Fruit fly (Drosophila melanogaster) whole organism, embryonic: Measurements from ENCODE around the gene CG15044.

Source experiments
- B-H1 ChIP-seq: fragments of 200-800 bp; sonication (Bioruptor generic); IDR thresholded peaks from 3 replicates; pipeline ENCODE4 v1.3.6; 2022; ENCODE audit warnings: missing biosample characterization, missing genetic modification characterization
- Bgb ChIP-seq: fragments of 200-800 bp; sonication (Bioruptor generic); IDR thresholded peaks from 2 replicates; pipeline ENCODE4 v1.3.6; 2022; ENCODE audit warnings: missing biosample characterization, missing genetic modification characterization; ENCODE audit not compliant: partially characterized antibody
- CG10209 ChIP-seq: fragments of 200-800 bp; sonication (Bioruptor generic); optimal IDR thresholded peaks from 3 replicates; lab custom pipeline; 2017; ENCODE audit warnings: missing biosample characterization, mild to moderate bottlenecking, missing genetic modification characterization, missing genetic modification reagents
- CG10321 ChIP-seq: fragments of 200-800 bp; sonication (Bioruptor generic); IDR thresholded peaks from 2 replicates; pipeline ENCODE4 v1.3.6; 2022; ENCODE audit warnings: missing biosample characterization, missing genetic modification characterization
- CG10366 ChIP-seq: fragments of 200-800 bp; sonication (Bioruptor generic); IDR thresholded peaks from 2 replicates; pipeline ENCODE4 v1.3.6; 2022; ENCODE audit warnings: missing biosample characterization, missing genetic modification characterization
- CG12155 ChIP-seq: fragments of 200-800 bp; sonication (Bioruptor generic); optimal IDR thresholded peaks from 3 replicates; lab custom pipeline; 2016; ENCODE audit warnings: missing biosample characterization, missing genetic modification characterization
- CG13296 ChIP-seq: fragments of 200-800 bp; sonication (Bioruptor generic); optimal IDR thresholded peaks from 3 replicates; lab custom pipeline; 2018; ENCODE audit warnings: missing biosample characterization, mild to moderate bottlenecking, missing genetic modification characterization
- CG13424 ChIP-seq: fragments of 200-800 bp; sonication (Bioruptor generic); optimal IDR thresholded peaks from 2 replicates; lab custom pipeline; 2019; ENCODE audit warnings: missing biosample characterization, mild to moderate bottlenecking, missing genetic modification characterization, moderate library complexity
- CG13775 ChIP-seq: fragments of 200-800 bp; sonication (Bioruptor generic); optimal IDR thresholded peaks from 3 replicates; lab custom pipeline; 2017; ENCODE audit warnings: missing biosample characterization, mild to moderate bottlenecking, missing genetic modification characterization
- CG14860 ChIP-seq: fragments of 200-800 bp; sonication (Bioruptor generic); IDR thresholded peaks from 3 replicates; pipeline ENCODE4 v1.3.6; 2022; ENCODE audit warnings: missing biosample characterization, missing genetic modification characterization; ENCODE audit not compliant: partially characterized antibody
- CG15011 ChIP-seq: fragments of 200-800 bp; sonication (Bioruptor generic); optimal IDR thresholded peaks from 3 replicates; lab custom pipeline; 2018; ENCODE audit warnings: missing biosample characterization, mild to moderate bottlenecking, missing genetic modification characterization
- CG17829 ChIP-seq: fragments of 200-800 bp; optimal IDR thresholded peaks from 2 replicates; lab custom pipeline; 2019; ENCODE audit warnings: missing biosample characterization, mild to moderate bottlenecking, missing genetic modification characterization, moderate library complexity
- CG18262 ChIP-seq: fragments of 200-800 bp; optimal IDR thresholded peaks from 3 replicates; lab custom pipeline; 2019; ENCODE audit warnings: missing biosample characterization, mild to moderate bottlenecking, missing genetic modification characterization, moderate library complexity
- CG18599 ChIP-seq: fragments of 200-800 bp; sonication (Bioruptor generic); optimal IDR thresholded peaks from 3 replicates; lab custom pipeline; 2017; ENCODE audit warnings: missing biosample characterization, missing genetic modification characterization, mild to moderate bottlenecking, moderate library complexity, missing genetic modification reagents
- CG30431 ChIP-seq: fragments of 200-800 bp; sonication (Bioruptor generic); optimal IDR thresholded peaks from 2 replicates; lab custom pipeline; 2017; ENCODE audit warnings: missing biosample characterization, missing genetic modification characterization
- CG31224 ChIP-seq: fragments of 200-800 bp; sonication (Bioruptor generic); IDR thresholded peaks from 2 replicates; pipeline ENCODE4 v1.3.6; 2022; ENCODE audit warnings: missing biosample characterization, missing genetic modification characterization
- CG4854 ChIP-seq: fragments of 200-800 bp; sonication (Bioruptor generic); optimal IDR thresholded peaks from 2 replicates; lab custom pipeline; 2016; ENCODE audit warnings: missing biosample characterization, missing genetic modification characterization, inconsistent platforms
- CG5180 ChIP-seq: fragments of 200-800 bp; sonication (Bioruptor generic); optimal IDR thresholded peaks from 3 replicates; lab custom pipeline; 2017; ENCODE audit warnings: missing biosample characterization, missing genetic modification characterization, mild to moderate bottlenecking, moderate library complexity, missing genetic modification reagents
- CG7357 ChIP-seq: fragments of 200-800 bp; sonication (Bioruptor generic); IDR thresholded peaks from 3 replicates; pipeline ENCODE4 v1.3.6; 2022; ENCODE audit warnings: missing biosample characterization, missing genetic modification characterization
- CG7786 ChIP-seq: fragments of 200-800 bp; sonication (Bioruptor generic); optimal IDR thresholded peaks from 2 replicates; lab custom pipeline; 2016; ENCODE audit warnings: missing biosample characterization, missing genetic modification characterization
- CG8924 ChIP-seq: fragments of 200-800 bp; optimal IDR thresholded peaks from 3 replicates; lab custom pipeline; 2019; ENCODE audit warnings: missing biosample characterization, mild to moderate bottlenecking, missing genetic modification characterization, moderate library complexity
- CG9437 ChIP-seq: fragments of 200-800 bp; sonication (Bioruptor generic); optimal IDR thresholded peaks from 2 replicates; lab custom pipeline; 2018; ENCODE audit warnings: missing biosample characterization, mild to moderate bottlenecking, missing genetic modification characterization
- D ChIP-seq, 2 experiments: fragments of 200-800 bp in 1 of 2; fragments of >200 bp in 1 of 2; sonication (Bioruptor generic) in 1 of 2; optimal IDR thresholded peaks; 2 replicates in 1 of 2; 3 replicates in 1 of 2; lab custom pipeline; 2017; ENCODE audit warnings: mild to moderate bottlenecking in 1 of 2, missing biosample characterization in 1 of 2, missing genetic modification characterization in 1 of 2, missing genetic modification reagents in 1 of 2
- H15 ChIP-seq: fragments of 200-800 bp; sonication (Bioruptor generic); IDR thresholded peaks from 3 replicates; pipeline ENCODE4 v1.3.6; 2022; ENCODE audit warnings: missing biosample characterization, missing genetic modification characterization
- Hey ChIP-seq: fragments of 200-800 bp; sonication (Bioruptor generic); optimal IDR thresholded peaks from 3 replicates; lab custom pipeline; 2018; ENCODE audit warnings: missing biosample characterization, mild to moderate bottlenecking, missing genetic modification characterization
- Hsf ChIP-seq: fragments of 200-800 bp; sonication (Bioruptor generic); optimal IDR thresholded peaks from 3 replicates; lab custom pipeline; 2016; ENCODE audit warnings: missing biosample characterization, missing genetic modification characterization
- Jarid2 ChIP-seq: fragments of 200-800 bp; sonication (Bioruptor generic); optimal IDR thresholded peaks from 3 replicates; lab custom pipeline; 2017; ENCODE audit warnings: mild to moderate bottlenecking, missing biosample characterization, missing genetic modification reagents, missing genetic modification characterization
- Lhr ChIP-seq: fragments of 200-800 bp; sonication (Bioruptor generic); optimal IDR thresholded peaks from 3 replicates; lab custom pipeline; 2017; ENCODE audit warnings: mild to moderate bottlenecking, missing biosample characterization, missing genetic modification reagents, missing genetic modification characterization
- PHDP ChIP-seq: fragments of 200-800 bp; sonication (Bioruptor generic); optimal IDR thresholded peaks from 3 replicates; lab custom pipeline; 2018; ENCODE audit warnings: missing biosample characterization, mild to moderate bottlenecking, missing genetic modification characterization, moderate library complexity
- Ravus ChIP-seq: fragments of 200-800 bp; sonication (Bioruptor generic); IDR thresholded peaks from 2 replicates; pipeline ENCODE4 v1.3.6; 2022; ENCODE audit warnings: missing biosample characterization, missing genetic modification characterization
- Rfx ChIP-seq: fragments of 200-800 bp; sonication (Bioruptor generic); IDR thresholded peaks from 2 replicates; pipeline ENCODE4 v1.3.6; 2022; ENCODE audit warnings: missing biosample characterization, missing genetic modification characterization
- Sox102F ChIP-seq: fragments of 200-800 bp; sonication (Bioruptor generic); optimal IDR thresholded peaks from 2 replicates; lab custom pipeline; 2018; ENCODE audit warnings: missing biosample characterization, mild to moderate bottlenecking, missing genetic modification characterization, moderate library complexity
- caup ChIP-seq: fragments of 200-800 bp; sonication (Bioruptor generic); optimal IDR thresholded peaks from 3 replicates; lab custom pipeline; 2017; ENCODE audit warnings: missing biosample characterization, mild to moderate bottlenecking, missing genetic modification characterization, moderate library complexity; ENCODE audit not compliant: severe bottlenecking
- danr ChIP-seq: fragments of 200-800 bp; sonication (Bioruptor generic); IDR thresholded peaks from 2 replicates; pipeline ENCODE4 v1.3.6; 2022; ENCODE audit warnings: missing biosample characterization, missing genetic modification characterization
- gcm ChIP-seq: fragments of 200-800 bp; sonication (Bioruptor generic); optimal IDR thresholded peaks from 2 replicates; lab custom pipeline; 2019; ENCODE audit warnings: missing biosample characterization, mild to moderate bottlenecking, missing genetic modification characterization, moderate library complexity
- lmd ChIP-seq: fragments of 200-800 bp; sonication (Bioruptor generic); IDR thresholded peaks from 2 replicates; pipeline ENCODE4 v1.3.6; 2022; ENCODE audit warnings: missing biosample characterization, missing genetic modification characterization
- odd ChIP-seq: fragments of 200-800 bp; sonication (Bioruptor generic); optimal IDR thresholded peaks from 2 replicates; lab custom pipeline; 2017; ENCODE audit warnings: missing biosample characterization, mild to moderate bottlenecking, missing genetic modification characterization
- phol ChIP-seq: fragments of 200-800 bp; sonication (Bioruptor generic); optimal IDR thresholded peaks from 3 replicates; lab custom pipeline; 2018; ENCODE audit warnings: missing biosample characterization, mild to moderate bottlenecking, missing genetic modification characterization, moderate library complexity
- prd ChIP-seq, 3 experiments: fragments of >200 bp in 2 of 3; fragments of 200-800 bp in 1 of 3; sonication (Bioruptor generic) in 1 of 3; optimal IDR thresholded peaks in 2 of 3; IDR thresholded peaks in 1 of 3; 2 replicates in 2 of 3; 3 replicates in 1 of 3; pipeline versions ENCODE4 v1.3.6 to Lab custom; 2017 to 2022; ENCODE audit warnings: missing biosample characterization in 1 of 3, missing genetic modification characterization in 1 of 3
- row ChIP-seq: fragments of 200-800 bp; sonication (Bioruptor generic); IDR thresholded peaks from 3 replicates; pipeline ENCODE4 v1.3.6; 2022; ENCODE audit warnings: missing biosample characterization, missing genetic modification characterization
- run ChIP-seq: fragments of 200-800 bp; sonication (Bioruptor generic); optimal IDR thresholded peaks from 3 replicates; lab custom pipeline; 2018; ENCODE audit warnings: missing biosample characterization, mild to moderate bottlenecking, missing genetic modification characterization
- schlank ChIP-seq: fragments of 200-800 bp; sonication (Bioruptor generic); optimal IDR thresholded peaks from 2 replicates; lab custom pipeline; 2018; ENCODE audit warnings: missing biosample characterization, mild to moderate bottlenecking, missing genetic modification characterization
- sqz ChIP-seq: fragments of 200-800 bp; sonication (Bioruptor generic); optimal IDR thresholded peaks from 3 replicates; lab custom pipeline; 2018; ENCODE audit warnings: missing biosample characterization, mild to moderate bottlenecking, missing genetic modification characterization
- vnd ChIP-seq: fragments of 200-800 bp; sonication (Bioruptor generic); IDR thresholded peaks from 3 replicates; pipeline ENCODE4 v1.3.6; 2022; ENCODE audit warnings: missing biosample characterization, missing genetic modification characterization; ENCODE audit not compliant: partially characterized antibody
- vvl ChIP-seq: fragments of 200-800 bp; sonication (Bioruptor generic); IDR thresholded peaks from 2 replicates; pipeline ENCODE4 v1.3.6; 2022; ENCODE audit warnings: missing biosample characterization, missing genetic modification characterization
- wek ChIP-seq: fragments of 200-800 bp; sonication (Bioruptor generic); optimal IDR thresholded peaks from 3 replicates; lab custom pipeline; 2018; ENCODE audit warnings: missing biosample characterization, mild to moderate bottlenecking, missing genetic modification characterization, moderate library complexity
- zen ChIP-seq: fragments of 200-800 bp; sonication (Bioruptor generic); optimal IDR thresholded peaks from 3 replicates; lab custom pipeline; 2018; ENCODE audit warnings: missing biosample characterization, mild to moderate bottlenecking, missing genetic modification characterization, moderate library complexity

CG15044 gene

dm6 chrX:18524594-18525266 lies 32.9 kb upstream of the CG15044 start (continued):
- TF ChIP-seq vvl (GFP tag; lab: Robert Waterston, UW) (peak; percentile 23; the same call in 1 of the 2 replicates), CG30431 (GFP tag; lab: Kevin White, UChicago) (peak; percentile 32), CG18262 (tag; lab: Kevin White, UChicago) (peak; percentile 82), H15 (GFP tag; lab: Robert Waterston, UW) (no peak), CG8924 (tag; lab: Kevin White, UChicago) (peak; percentile 57), D (optimal IDR thresholded peaks at IDR 0.05; lab: Kevin White, UChicago) (no peak), D (GFP tag; optimal IDR thresholded peaks at IDR 0.05; lab: Kevin White, UChicago) (peak; percentile 64), CG10321 (GFP tag; lab: Robert Waterston, UW) (no peak), row (GFP tag; lab: Robert Waterston, UW) (peak; percentile 46), Lhr (GFP tag; lab: Kevin White, UChicago) (no peak), CG18599 (peak; percentile 50), prd (optimal IDR thresholded peaks at IDR 0.05; lab: Kevin White, UChicago) (no peak), prd (GFP tag; IDR thresholded peaks at IDR 0.05; lab: Robert Waterston, UW) (peak; percentile 45; the same call in 1 of the 3 replicates), caup (GFP tag; lab: Kevin White, UChicago) (no peak), danr (GFP tag; lab: Robert Waterston, UW) (0 out of 2 replicates have a peak, but pooled peaks have one; percentile 5), Jarid2 (GFP tag; lab: Kevin White, UChicago) (peak; percentile 23), CG14860 (GFP tag; lab: Robert Waterston, UW) (no peak), Hsf (GFP tag; lab: Kevin White, UChicago) (peak; percentile 40), PHDP (tag; lab: Kevin White, UChicago) (peak; percentile 25), CG13775 (peak; percentile 59), Rfx (GFP tag; lab: Robert Waterston, UW) (no peak), Hey (tag; lab: Kevin White, UChicago) (peak; percentile 65), lmd (GFP tag; lab: Robert Waterston, UW) (peak; percentile 34; the same call in 1 of the 2 replicates), CG10366 (no peak; the same call in 1 of the 2 replicates), gcm (peak; percentile 24), Ravus (no peak), CG17829 (tag; lab: Kevin White, UChicago) (peak; percentile 59), B-H1 (GFP tag; lab: Robert Waterston, UW) (no peak), CG7786 (GFP tag; lab: Kevin White, UChicago) (no peak), wek (GFP tag; lab: Kevin White, UChicago) (no peak), CG7357 (GFP tag; lab: Robert Waterston, UW) (no peak), run (no peak), CG4854 (GFP tag; lab: Kevin White, UChicago) (no peak), CG15011 (GFP tag; lab: Kevin White, UChicago) (peak; percentile 16), CG13424 (peak; percentile 59), Sox102F (peak; percentile 26), CG9437 (GFP tag; lab: Kevin White, UChicago) (peak; percentile 42), CG5180 (GFP tag; lab: Kevin White, UChicago) (peak; percentile 17), sqz (GFP tag; lab: Kevin White, UChicago) (peak; percentile 29), CG10209 (GFP tag; lab: Kevin White, UChicago) (peak; percentile 52), CG31224 (GFP tag; lab: Robert Waterston, UW) (no peak), schlank (tag; lab: Kevin White, UChicago) (no peak), CG13296 (GFP tag; lab: Kevin White, UChicago) (peak; percentile 32), CG12155 (GFP tag; lab: Kevin White, UChicago) (no peak), odd (GFP tag; lab: Kevin White, UChicago) (peak; percentile 9), phol (tag; lab: Kevin White, UChicago) (peak; percentile 71), Bgb (no peak), vnd (GFP tag; lab: Robert Waterston, UW) (no peak), zen (tag; lab: Kevin White, UChicago) (peak; percentile 46)
